Fruit fly (Drosophila melanogaster): ENCODE measurements around the gene Amnionless.

Gene Amnionless

DNA sequence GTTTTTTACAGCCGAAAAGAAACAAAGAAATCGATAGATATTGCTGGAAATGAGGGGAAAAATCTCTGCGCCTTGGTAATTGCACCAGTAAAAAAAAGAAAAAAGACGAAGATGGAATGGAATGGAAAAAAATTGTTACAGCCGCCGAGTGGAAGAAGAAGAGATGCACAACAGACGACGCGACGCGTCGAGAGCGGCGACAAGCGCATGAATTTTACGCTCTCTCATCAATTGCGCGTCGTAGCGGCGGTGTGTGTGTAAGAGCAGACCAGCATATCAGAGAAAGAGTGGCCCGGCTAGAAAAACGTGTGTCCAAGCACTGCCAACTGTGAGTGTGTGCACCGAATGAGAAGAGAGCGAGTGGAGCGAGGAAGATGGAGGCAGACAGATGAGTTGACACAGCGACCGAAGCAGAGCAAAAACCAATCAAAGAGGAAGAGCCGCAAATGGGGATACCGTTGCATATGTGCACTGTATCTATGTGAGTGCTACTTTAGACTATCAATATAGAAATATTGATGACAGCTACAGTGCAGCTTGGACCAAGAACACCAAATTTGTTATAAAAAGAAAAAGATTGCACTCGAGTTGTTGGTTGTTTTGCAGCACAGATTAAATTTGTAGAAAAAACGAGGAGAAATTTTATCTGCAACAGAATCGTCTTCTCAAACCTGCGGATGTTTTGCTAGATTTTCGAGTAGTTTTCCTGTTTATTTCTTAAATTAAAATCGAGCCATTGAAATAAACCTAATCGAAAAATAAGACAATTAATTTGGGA, 39.7 kb downstream of the Amnionless start (continued):
- TF ChIP-seq trem (tag; optimal IDR thresholded peaks at IDR 0.05) = peak; percentile 18
- no peak for TF ChIP-seq sim (GFP tag; IDR thresholded peaks at IDR 0.05)
- TF ChIP-seq CG11247 (GFP tag; IDR thresholded peaks at IDR 0.05) = no peak
- no peak for TF ChIP-seq salm (tag; optimal IDR thresholded peaks at IDR 0.05)
- peak; percentile 7 for TF ChIP-seq kah (GFP tag; optimal IDR thresholded peaks at IDR 0.05)
- TF ChIP-seq eyg (GFP tag; optimal IDR thresholded peaks at IDR 0.05) = no peak
- 0 out of 2 replicates have a peak, but pooled peaks have one; percentile 22 for TF ChIP-seq CG17328 (GFP tag; IDR thresholded peaks at IDR 0.05)
- peak; percentile 42 for TF ChIP-seq Sox102F (GFP tag; optimal IDR thresholded peaks at IDR 0.05)
- no peak for TF ChIP-seq CG10209 (GFP tag; optimal IDR thresholded peaks at IDR 0.05)
- no peak for TF ChIP-seq kay (GFP tag; optimal IDR thresholded peaks at IDR 0.05)
- no peak for TF ChIP-seq ems (GFP tag; optimal IDR thresholded peaks at IDR 0.05)
- TF ChIP-seq CTCF (GFP tag; optimal IDR thresholded peaks at IDR 0.05) = no peak
- TF ChIP-seq az2 (GFP tag; optimal IDR thresholded peaks at IDR 0.05) = peak; percentile 42
- no peak for TF ChIP-seq CG17802 (tag; optimal IDR thresholded peaks at IDR 0.05)
- peak; percentile 25 for TF ChIP-seq Nf-YC (tag; optimal IDR thresholded peaks at IDR 0.05)
- no peak for TF ChIP-seq CG15011 (GFP tag; optimal IDR thresholded peaks at IDR 0.05)
- no peak for TF ChIP-seq phol (tag; optimal IDR thresholded peaks at IDR 0.05)
- 0 out of 3 replicates have a peak, but pooled peaks have one; percentile 17 for TF ChIP-seq gce (GFP tag; IDR thresholded peaks at IDR 0.05)
- TF ChIP-seq Optix (GFP tag; IDR thresholded peaks at IDR 0.05) = no peak
- TF ChIP-seq sens (GFP tag) = peak; percentile 87
- peak; percentile 58 for TF ChIP-seq HLHmδ (GFP tag; optimal IDR thresholded peaks at IDR 0.05)
- no peak for TF ChIP-seq org-1 (GFP tag; optimal IDR thresholded peaks at IDR 0.05)
- peak; percentile 31 for TF ChIP-seq CG12155 (GFP tag; optimal IDR thresholded peaks at IDR 0.05)
- no peak for TF ChIP-seq Jarid2 (GFP tag; optimal IDR thresholded peaks at IDR 0.05)
- no peak for TF ChIP-seq sens-2 (GFP tag; IDR thresholded peaks at IDR 0.05)
- TF ChIP-seq Med (GFP tag) = peak; percentile 42
- TF ChIP-seq Nf-YB (GFP tag; optimal IDR thresholded peaks at IDR 0.05) = peak; percentile 42
- no peak for TF ChIP-seq dati (GFP tag; IDR thresholded peaks at IDR 0.05)
- TF ChIP-seq CG2678 (tag; optimal IDR thresholded peaks at IDR 0.05) = no peak
- TF ChIP-seq CG31365 (tag; optimal IDR thresholded peaks at IDR 0.05) = no peak
- TF ChIP-seq CG4328 (GFP tag; optimal IDR thresholded peaks at IDR 0.05) = no peak
- TF ChIP-seq Atf6 (GFP tag; IDR thresholded peaks at IDR 0.05) = peak; percentile 15; the same call in 1 of the 2 replicates
- peak; percentile 60 for TF ChIP-seq gsb-n (tag; optimal IDR thresholded peaks at IDR 0.05)
- TF ChIP-seq nmo (GFP tag; optimal IDR thresholded peaks at IDR 0.05) = peak; percentile 6
- TF ChIP-seq Taf1 (GFP tag; IDR thresholded peaks at IDR 0.05) = no peak
- peak; percentile 84 for TF ChIP-seq grau (tag; optimal IDR thresholded peaks at IDR 0.05)
- peak; percentile 24 for TF ChIP-seq CG8388 (GFP tag; optimal IDR thresholded peaks at IDR 0.05)
- no peak for TF ChIP-seq Hmx (GFP tag; optimal IDR thresholded peaks at IDR 0.05)
- TF ChIP-seq CG17829 (tag; optimal IDR thresholded peaks at IDR 0.05) = no peak
- no peak for TF ChIP-seq CG7786 (GFP tag; optimal IDR thresholded peaks at IDR 0.05)
- TF ChIP-seq CG9437 (GFP tag; optimal IDR thresholded peaks at IDR 0.05) = no peak
- no peak for TF ChIP-seq CG15269 (tag; optimal IDR thresholded peaks at IDR 0.05)
- TF ChIP-seq CG13296 (GFP tag; optimal IDR thresholded peaks at IDR 0.05) = no peak
- peak; percentile 65 for TF ChIP-seq vvl (GFP tag; IDR thresholded peaks at IDR 0.05)
- no peak for TF ChIP-seq NC2α (GFP tag; optimal IDR thresholded peaks at IDR 0.05)
- TF ChIP-seq MESR4 (GFP tag; optimal IDR thresholded peaks at IDR 0.05) = no peak
- TF ChIP-seq Myb (GFP tag; optimal IDR thresholded peaks at IDR 0.05) = no peak
- TF ChIP-seq gsb (GFP tag; IDR thresholded peaks at IDR 0.05) = no peak
- TF ChIP-seq CG17568 (GFP tag; optimal IDR thresholded peaks at IDR 0.05) = no peak
- no peak for TF ChIP-seq CG7357 (GFP tag; IDR thresholded peaks at IDR 0.05)
- TF ChIP-seq seq (GFP tag; IDR thresholded peaks at IDR 0.05) = peak; percentile 6
